Fruit fly (Drosophila melanogaster) whole organism, pupa: ENCODE data around the gene CG9072.

ENCODE experiments used
- CG32121 ChIP-seq: fragments of 200-800 bp; sonication (Bioruptor generic); IDR thresholded peaks from 2 replicates; pipeline ENCODE4 v1.3.6; 2022; ENCODE audit warnings: missing biosample characterization, missing genetic modification characterization
- fd96Ca ChIP-seq: fragments of 200-800 bp; sonication (Bioruptor generic); IDR thresholded peaks from 3 replicates; pipeline ENCODE4 v1.3.6; 2022; ENCODE audit warnings: missing biosample characterization, missing genetic modification characterization
- rn ChIP-seq: fragments of 200-800 bp; sonication (Bioruptor generic); IDR thresholded peaks from 2 replicates; pipeline ENCODE4 v1.3.6; 2022; ENCODE audit warnings: missing biosample characterization, missing genetic modification characterization

dm6 chrX:15085777-15086510 lies 9.9 kb downstream of the CG9072 start, which contains the start of the genes CG15027 and Dbct:
- TF ChIP-seq fd96Ca (GFP tag; lab: Robert Waterston, UW) (no peak), CG32121 (peak; percentile 49), rn (GFP tag; lab: Robert Waterston, UW) (peak; percentile 32; the same call in 1 of the 2 replicates)
